Worm (Caenorhabditis elegans): ENCODE results near the gene irld-64.
A peak's percentile ranks its signal among the peaks of the same experiment; 100 is the strongest.

irld-64 gene

DNA sequence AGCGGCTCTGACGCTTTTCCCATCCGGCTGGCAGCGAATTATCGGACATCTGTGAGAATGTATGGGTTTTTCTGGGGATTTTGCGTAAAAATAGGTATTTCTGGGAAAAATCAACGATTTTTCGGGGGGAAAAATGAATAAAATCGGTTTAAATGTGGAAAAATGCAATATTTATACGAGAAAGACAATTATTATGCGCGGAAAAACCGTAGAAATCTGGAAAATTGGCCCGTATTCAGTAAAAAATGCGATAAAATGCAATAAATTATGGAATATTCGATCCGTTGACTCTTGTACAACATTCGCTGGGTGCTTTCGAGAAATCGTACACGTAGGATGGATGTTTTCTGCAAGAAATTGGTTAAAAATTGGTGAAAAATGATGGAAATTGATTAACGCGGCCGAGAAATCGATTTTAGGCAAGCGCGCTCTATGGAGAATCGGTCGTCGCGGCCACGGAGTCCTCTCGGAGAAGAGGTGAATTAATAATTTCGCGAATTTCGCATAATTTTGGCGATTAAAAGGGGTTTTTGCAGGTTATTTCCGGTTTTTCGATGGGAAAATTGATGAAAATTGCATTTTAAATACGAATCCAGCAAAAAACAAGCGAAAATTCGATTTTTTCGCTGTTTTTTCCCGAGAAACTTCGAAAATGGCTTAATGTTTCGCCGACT lies 41.3 kb downstream of the irld-64 start, which contains the start of gene pinn-1:
TSS of gene pinn-1 (minus strand) at position 51 of the 674 bp plus-strand sequence.
- peak; percentile 61; the same call in 1 of the 2 replicates for TF ChIP-seq flt-1 (GFP tag; IDR thresholded peaks at IDR 0.05)
- no peak for TF ChIP-seq hmbx-1 (tag; optimal IDR thresholded peaks at IDR 0.05)
- peak; percentile 77 for TF ChIP-seq tbx-37 (GFP tag; conservative IDR thresholded peaks at IDR 0.05)
- no peak; the same call in 1 of the 2 replicates for TF ChIP-seq sea-1 (GFP tag; conservative IDR thresholded peaks at IDR 0.05)
- TF ChIP-seq ceh-13 (GFP tag; optimal IDR thresholded peaks at IDR 0.05), result no peak
- TF ChIP-seq hmg-4 (GFP tag; optimal IDR thresholded peaks at IDR 0.05), result no peak
- TF ChIP-seq hnd-1 (tag; optimal IDR thresholded peaks at IDR 0.05), result peak; percentile 19
- TF ChIP-seq F13C5.2 (tag; optimal IDR thresholded peaks at IDR 0.05), result peak; percentile 37
- TF ChIP-seq scrt-1 (GFP tag; IDR thresholded peaks at IDR 0.05), result no peak
- TF ChIP-seq pes-1 (GFP tag; IDR thresholded peaks at IDR 0.05), result peak; percentile 79
- no peak for TF ChIP-seq ceh-36 (tag; optimal IDR thresholded peaks at IDR 0.05)
- no peak for TF ChIP-seq B0310.2 (tag; optimal IDR thresholded peaks at IDR 0.05)
- no peak for TF ChIP-seq ets-7 (tag; optimal IDR thresholded peaks at IDR 0.05)
- TF ChIP-seq aly-1 (tag; optimal IDR thresholded peaks at IDR 0.05), result no peak
- TF ChIP-seq tbx-11 (GFP tag; IDR thresholded peaks at IDR 0.05), result no peak
- no peak for TF ChIP-seq ama-1 (optimal IDR thresholded peaks at IDR 0.05)
- no peak for TF ChIP-seq tra-4 (tag; optimal IDR thresholded peaks at IDR 0.05)

DNA sequence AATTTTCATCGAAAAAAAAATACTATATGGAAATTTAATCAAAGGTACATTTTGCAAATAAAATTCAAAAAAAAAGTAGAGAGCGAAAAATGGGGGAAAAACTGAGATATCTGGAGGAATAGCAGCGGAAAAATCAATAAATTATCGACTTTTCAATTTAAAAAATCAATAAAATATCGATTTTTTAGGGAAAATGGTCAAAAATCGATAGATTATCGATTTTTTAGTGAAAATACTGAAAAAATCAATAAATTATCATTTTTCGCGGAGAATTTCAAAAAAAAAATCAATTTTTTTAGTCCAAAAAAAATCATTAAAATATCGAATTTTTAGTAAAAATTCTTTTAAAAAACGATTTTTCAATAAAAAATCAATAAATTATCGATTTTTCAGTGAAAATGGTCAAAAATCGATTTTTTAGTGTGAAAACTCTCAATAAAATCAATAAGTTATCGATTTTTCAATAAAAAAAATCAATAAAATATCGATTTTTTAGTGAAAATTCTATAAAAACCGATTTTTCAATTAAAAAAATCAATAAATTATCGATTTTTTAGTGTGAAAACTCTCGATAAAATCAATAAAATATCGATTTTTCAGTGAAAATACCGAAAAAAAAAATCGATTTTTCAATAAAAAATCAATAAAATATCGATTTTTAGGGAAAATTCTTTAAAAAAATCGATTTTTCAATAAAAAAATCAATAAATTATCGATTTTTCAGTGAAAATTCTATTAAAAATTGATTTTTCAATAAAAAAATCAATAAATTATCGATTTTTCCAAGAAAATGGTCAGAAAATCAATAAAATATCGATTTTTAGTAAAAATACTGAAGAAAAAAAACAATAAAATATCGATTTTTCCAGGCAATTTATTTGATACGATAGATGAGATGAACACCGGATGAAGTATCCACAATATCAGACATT lies 44.6 kb downstream of the irld-64 start:
- TF ChIP-seq tra-4 (tag; optimal IDR thresholded peaks at IDR 0.05) (no peak), hnd-1 (tag; optimal IDR thresholded peaks at IDR 0.05) (no peak), tbx-11 (GFP tag; IDR thresholded peaks at IDR 0.05) (no peak), hmbx-1 (tag; optimal IDR thresholded peaks at IDR 0.05) (no peak), aly-1 (tag; optimal IDR thresholded peaks at IDR 0.05) (no peak), scrt-1 (GFP tag; IDR thresholded peaks at IDR 0.05) (no peak), B0310.2 (tag; optimal IDR thresholded peaks at IDR 0.05) (no peak), F13C5.2 (tag; optimal IDR thresholded peaks at IDR 0.05) (no peak), sea-1 (GFP tag; conservative IDR thresholded peaks at IDR 0.05) (no peak), ama-1 (optimal IDR thresholded peaks at IDR 0.05) (no peak)

- no peak for TF ChIP-seq B0310.2 (tag; optimal IDR thresholded peaks at IDR 0.05)
These were observed 45.6 kb downstream of the irld-64 start, which contains the start of gene pigw-1 for ce11 chrII:2884810-2885209. Gene pigw-1, minus strand, starts transcription at chrII:2884910.

DNA sequence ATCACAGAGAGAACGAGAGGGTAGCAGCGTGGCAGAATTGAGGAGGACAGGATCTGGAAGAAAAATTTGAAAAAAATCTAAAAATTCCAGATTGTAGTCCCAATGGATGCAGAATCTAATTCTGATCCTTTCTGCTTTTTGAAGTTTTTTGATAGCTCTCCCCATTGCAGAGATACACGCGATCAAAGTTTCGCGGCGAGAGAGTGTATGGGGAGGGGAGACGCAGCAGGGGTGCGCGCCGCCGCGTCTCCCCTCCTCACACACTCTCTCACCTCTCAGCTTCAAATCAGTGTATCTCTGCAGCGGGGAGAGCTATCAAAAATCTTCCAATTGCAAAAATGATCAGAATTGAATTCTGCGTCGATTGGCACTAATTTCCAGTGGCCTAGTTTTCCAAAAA lies 49.3 kb downstream of the irld-64 start:
- TF ChIP-seq hmbx-1 (tag; optimal IDR thresholded peaks at IDR 0.05), result no peak
- no peak for TF ChIP-seq ceh-13 (GFP tag; optimal IDR thresholded peaks at IDR 0.05)
- TF ChIP-seq pes-1 (GFP tag; IDR thresholded peaks at IDR 0.05), result no peak; the same call in 1 of the 2 replicates
- no peak for TF ChIP-seq tra-4 (tag; optimal IDR thresholded peaks at IDR 0.05)
- no peak for TF ChIP-seq sea-1 (GFP tag; conservative IDR thresholded peaks at IDR 0.05)
- peak; percentile 29; the same call in 1 of the 2 replicates for TF ChIP-seq flt-1 (GFP tag; IDR thresholded peaks at IDR 0.05)
- TF ChIP-seq F13C5.2 (tag; optimal IDR thresholded peaks at IDR 0.05), result no peak
- no peak for TF ChIP-seq scrt-1 (GFP tag; IDR thresholded peaks at IDR 0.05)

ce11 chrII:2878909-2879308 lies 51.5 kb downstream of the irld-64 start:
- TF ChIP-seq ets-7 (tag; optimal IDR thresholded peaks at IDR 0.05) (no peak), hmg-4 (GFP tag; optimal IDR thresholded peaks at IDR 0.05) (no peak), scrt-1 (GFP tag; IDR thresholded peaks at IDR 0.05) (no peak), B0310.2 (tag; optimal IDR thresholded peaks at IDR 0.05) (no peak), aly-1 (tag; optimal IDR thresholded peaks at IDR 0.05) (no peak), ceh-13 (GFP tag; optimal IDR thresholded peaks at IDR 0.05) (no peak), flt-1 (GFP tag; IDR thresholded peaks at IDR 0.05) (no peak), F13C5.2 (tag; optimal IDR thresholded peaks at IDR 0.05) (no peak), pes-1 (GFP tag; IDR thresholded peaks at IDR 0.05) (no peak), ceh-36 (tag; optimal IDR thresholded peaks at IDR 0.05) (no peak), hnd-1 (tag; optimal IDR thresholded peaks at IDR 0.05) (no peak), hmbx-1 (tag; optimal IDR thresholded peaks at IDR 0.05) (no peak), tbx-37 (GFP tag; conservative IDR thresholded peaks at IDR 0.05) (no peak), tra-4 (tag; optimal IDR thresholded peaks at IDR 0.05) (no peak), ama-1 (optimal IDR thresholded peaks at IDR 0.05) (no peak), sea-1 (GFP tag; conservative IDR thresholded peaks at IDR 0.05) (no peak), tbx-11 (GFP tag; IDR thresholded peaks at IDR 0.05) (no peak)
